Fruit fly (Drosophila melanogaster) whole organism, wandering third instar larva: ENCODE measurements around the gene mab-21.

ENCODE experiments used
- Abd-B ChIP-seq: fragments of >200 bp; optimal IDR thresholded peaks from 2 replicates; lab custom pipeline; 2017; ENCODE audit warnings: missing biosample characterization, missing genetic modification characterization
- CG32264 ChIP-seq: fragments of 200-800 bp; sonication (Bioruptor generic); optimal IDR thresholded peaks from 2 replicates; lab custom pipeline; 2016; ENCODE audit warnings: missing biosample characterization, missing genetic modification characterization
- CG9705 ChIP-seq: fragments of 200-800 bp; sonication (Bioruptor generic); optimal IDR thresholded peaks from 2 replicates; lab custom pipeline; 2018; ENCODE audit warnings: missing biosample characterization, mild to moderate bottlenecking, missing genetic modification characterization
- CrebA ChIP-seq: fragments of 200-800 bp; sonication (Bioruptor generic); optimal IDR thresholded peaks from 2 replicates; lab custom pipeline; 2016; ENCODE audit warnings: missing biosample characterization, mild to moderate bottlenecking, missing genetic modification characterization, borderline replicate concordance
- Dfd ChIP-seq: fragments of >200 bp; optimal IDR thresholded peaks from 2 replicates; lab custom pipeline; 2017; ENCODE audit warnings: missing biosample characterization, missing genetic modification characterization
- Dif ChIP-seq: fragments of 200-275, 200-300 bp; sonication (Bioruptor generic); optimal IDR thresholded peaks from 2 replicates; lab custom pipeline; 2018; ENCODE audit warnings: missing biosample characterization, missing genetic modification characterization; ENCODE audit not compliant: partially characterized antibody
- GATAd ChIP-seq: sonication (Bioruptor generic); optimal IDR thresholded peaks from 2 replicates; lab custom pipeline; 2016; ENCODE audit warnings: missing biosample characterization, missing genetic modification characterization
- HLH106 ChIP-seq: fragments of 200-800 bp; optimal IDR thresholded peaks from 3 replicates; lab custom pipeline; 2019; ENCODE audit warnings: missing biosample characterization, mild to moderate bottlenecking, missing genetic modification characterization, moderate library complexity
- Hnf4 ChIP-seq: fragments of 200-800 bp; sonication (Bioruptor generic); optimal IDR thresholded peaks from 2 replicates; lab custom pipeline; 2016; ENCODE audit warnings: missing biosample characterization, mild to moderate bottlenecking, missing genetic modification characterization
- Hr78 ChIP-seq: fragments of >200 bp; optimal IDR thresholded peaks from 2 replicates; lab custom pipeline; 2017; ENCODE audit warnings: missing biosample characterization, missing genetic modification characterization
- Hr83 ChIP-seq: fragments of 200-300 bp; sonication (Bioruptor generic); optimal IDR thresholded peaks from 2 replicates; lab custom pipeline; 2016; ENCODE audit warnings: missing biosample characterization, mild to moderate bottlenecking, missing genetic modification characterization, moderate library complexity; ENCODE audit not compliant: poor library complexity, severe bottlenecking
- Jra ChIP-seq: sonication (Bioruptor generic); optimal IDR thresholded peaks from 2 replicates; lab custom pipeline; 2016; ENCODE audit warnings: missing biosample characterization, missing genetic modification characterization
- Mio ChIP-seq: sonication (Bioruptor generic); optimal IDR thresholded peaks from 2 replicates; lab custom pipeline; 2016; ENCODE audit warnings: missing biosample characterization, missing genetic modification characterization
- Myc ChIP-seq: fragments of >200 bp; optimal IDR thresholded peaks from 2 replicates; lab custom pipeline; 2017
- N ChIP-seq: fragments of >200 bp; optimal IDR thresholded peaks from 2 replicates; lab custom pipeline; 2018; ENCODE audit warnings: missing biosample characterization, missing external identifiers, missing genetic modification characterization
- OdsH ChIP-seq: fragments of 200-800 bp; sonication (Bioruptor generic); optimal IDR thresholded peaks from 2 replicates; lab custom pipeline; 2016; ENCODE audit warnings: missing biosample characterization, mild to moderate bottlenecking, missing genetic modification characterization
- Rel ChIP-seq, 2 experiments: fragments of 200-800 bp; sonication (Bioruptor generic) in 1 of 2; optimal IDR thresholded peaks; 2 replicates in 1 of 2; 3 replicates in 1 of 2; lab custom pipeline; 2016 to 2019; ENCODE audit warnings: mild to moderate bottlenecking in 2 of 2, missing biosample characterization in 2 of 2, missing genetic modification characterization in 2 of 2, moderate library complexity in 1 of 2
- Sp1 ChIP-seq: fragments of 200-800 bp; sonication (Bioruptor generic); optimal IDR thresholded peaks from 3 replicates; lab custom pipeline; 2019; ENCODE audit warnings: missing biosample characterization, mild to moderate bottlenecking, missing genetic modification characterization, moderate library complexity
- Vsx2 ChIP-seq: fragments of 200-300, 225-300 bp; sonication (Bioruptor generic); optimal IDR thresholded peaks from 2 replicates; lab custom pipeline; 2018; ENCODE audit warnings: missing biosample characterization, missing genetic modification characterization; ENCODE audit not compliant: partially characterized antibody
- br ChIP-seq: fragments of 200-800 bp; sonication (Bioruptor generic); optimal IDR thresholded peaks from 2 replicates; lab custom pipeline; 2016; ENCODE audit warnings: missing biosample characterization, missing genetic modification characterization
- brk ChIP-seq: fragments of 200-800 bp; sonication (Bioruptor generic); optimal IDR thresholded peaks from 2 replicates; lab custom pipeline; 2016; ENCODE audit warnings: missing biosample characterization, mild to moderate bottlenecking, missing genetic modification characterization
- dl ChIP-seq, 2 experiments: fragments of 175-275, 200-275 bp in 1 of 2; fragments of 200-275 bp in 1 of 2; sonication (Bioruptor generic); optimal IDR thresholded peaks; lab custom pipeline; 2018; ENCODE audit warnings: mild to moderate bottlenecking in 2 of 2, missing biosample characterization in 2 of 2, missing genetic modification characterization in 2 of 2, moderate library complexity in 2 of 2; ENCODE audit not compliant: partially characterized antibody in 2 of 2, insufficient read depth in 1 of 2
- dmrt93B ChIP-seq: fragments of 200-800 bp; sonication (Bioruptor generic); optimal IDR thresholded peaks from 2 replicates; lab custom pipeline; 2018; ENCODE audit warnings: missing biosample characterization, mild to moderate bottlenecking, missing genetic modification characterization
- dsf ChIP-seq: sonication (Bioruptor generic); optimal IDR thresholded peaks from 2 replicates; lab custom pipeline; 2016; ENCODE audit warnings: missing biosample characterization, missing genetic modification characterization, borderline replicate concordance
- ey ChIP-seq: fragments of 200-800 bp; sonication (Bioruptor generic); optimal IDR thresholded peaks from 2 replicates; lab custom pipeline; 2016; ENCODE audit warnings: missing biosample characterization, missing genetic modification characterization
- foxo ChIP-seq, 2 experiments: fragments of 200-800 bp; sonication (Bioruptor generic); optimal IDR thresholded peaks; 2 replicates in 1 of 2; 3 replicates in 1 of 2; lab custom pipeline; 2016 to 2017; ENCODE audit warnings: missing biosample characterization in 2 of 2, missing genetic modification characterization in 2 of 2
- fru ChIP-seq: fragments of 200-800 bp; sonication (Bioruptor generic); optimal IDR thresholded peaks from 3 replicates; lab custom pipeline; 2016; ENCODE audit warnings: missing biosample characterization, mild to moderate bottlenecking, missing genetic modification characterization
- h ChIP-seq: fragments of 200-800 bp; sonication (Bioruptor generic); optimal IDR thresholded peaks from 3 replicates; lab custom pipeline; 2016; ENCODE audit warnings: missing biosample characterization, mild to moderate bottlenecking, missing genetic modification characterization
- jim ChIP-seq: fragments of 175-275, 200-325 bp; sonication (Bioruptor generic); optimal IDR thresholded peaks from 2 replicates; lab custom pipeline; 2016; ENCODE audit warnings: missing biosample characterization, mild to moderate bottlenecking, missing genetic modification characterization
- lola ChIP-seq: fragments of >200 bp; optimal IDR thresholded peaks from 2 replicates; lab custom pipeline; 2017; ENCODE audit warnings: missing biosample characterization, missing genetic modification characterization
- pan ChIP-seq: fragments of >200 bp; optimal IDR thresholded peaks from 2 replicates; lab custom pipeline; 2017
- psq ChIP-seq: fragments of 200-800 bp; sonication (Bioruptor generic); optimal IDR thresholded peaks from 3 replicates; lab custom pipeline; 2017; ENCODE audit warnings: missing biosample characterization, mild to moderate bottlenecking, missing genetic modification characterization, moderate library complexity
- rgr ChIP-seq: fragments of 200-800 bp; sonication (Bioruptor generic); optimal IDR thresholded peaks from 3 replicates; lab custom pipeline; 2016; ENCODE audit warnings: missing biosample characterization, mild to moderate bottlenecking, missing genetic modification characterization
- sage ChIP-seq: fragments of 200-800 bp; sonication (Bioruptor generic); optimal IDR thresholded peaks from 2 replicates; lab custom pipeline; 2016; ENCODE audit warnings: missing biosample characterization, mild to moderate bottlenecking, missing genetic modification characterization
- sv ChIP-seq: fragments of 200-800 bp; sonication (Bioruptor generic); optimal IDR thresholded peaks from 3 replicates; lab custom pipeline; 2016; ENCODE audit warnings: missing biosample characterization, missing genetic modification characterization
- tai ChIP-seq: sonication (Bioruptor generic); optimal IDR thresholded peaks from 2 replicates; lab custom pipeline; 2016; ENCODE audit warnings: missing biosample characterization, missing genetic modification characterization
- usp ChIP-seq: fragments of >200 bp; optimal IDR thresholded peaks from 2 replicates; lab custom pipeline; 2017; ENCODE audit warnings: missing biosample characterization, missing genetic modification characterization
- woc ChIP-seq: sonication (Bioruptor generic); optimal IDR thresholded peaks from 2 replicates; lab custom pipeline; 2016; ENCODE audit warnings: missing biosample characterization, mild to moderate bottlenecking, missing genetic modification characterization

mab-21 gene

DNA sequence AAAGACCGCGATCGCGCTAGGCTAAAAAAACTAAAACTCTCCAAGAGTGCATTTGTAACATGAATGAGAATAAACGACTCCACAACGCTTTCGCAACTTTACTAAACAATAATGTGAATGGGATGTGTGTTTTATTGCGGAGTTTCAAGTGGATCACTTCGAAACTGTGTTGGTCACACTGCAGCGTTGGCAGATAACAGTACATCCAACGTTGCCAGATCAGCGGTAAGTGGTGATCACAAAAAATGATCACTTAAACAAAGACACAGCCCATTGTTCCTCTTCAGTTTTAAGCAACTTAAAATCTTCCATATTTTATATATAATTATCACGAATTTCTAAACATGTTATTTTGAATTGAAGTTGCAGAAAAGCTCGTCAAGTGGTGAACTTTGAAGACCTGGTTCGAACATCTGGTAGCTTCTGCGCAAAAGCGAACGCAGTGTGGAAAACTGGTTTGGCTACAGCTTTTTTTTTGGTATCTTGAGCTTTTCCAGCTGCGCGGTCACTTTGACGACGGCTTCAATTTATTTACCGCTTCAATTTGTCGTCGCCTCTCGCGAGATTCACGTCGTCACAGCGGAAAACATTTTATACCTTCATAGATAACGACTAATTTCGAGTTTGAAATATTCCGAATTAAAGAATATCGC is 37.4 kb upstream of the mab-21 start, which contains the start of gene CG5921:
Gene CG5921, plus strand, starts transcription at position 547 of the 653 bp plus-strand sequence.
- TF ChIP-seq rgr (GFP tag; lab: Kevin White, UChicago) (no peak), Rel (GFP tag; optimal IDR thresholded peaks at IDR 0.05; lab: Kevin White, UChicago) (no peak), Rel (tag; optimal IDR thresholded peaks at IDR 0.05; lab: Kevin White, UChicago) (no peak), brk (no peak), fru (GFP tag; lab: Kevin White, UChicago) (no peak), Myc (lab: Kevin White, UChicago) (no peak), dl (GFP tag; optimal IDR thresholded peaks at IDR 0.05; lab: Kevin White, UChicago; ENCODE audit: insufficient read depth in 1 of 2, partially characterized antibody in 2 of 2) (no peak), psq (GFP tag; lab: Kevin White, UChicago) (no peak), dmrt93B (GFP tag; lab: Kevin White, UChicago) (no peak), Hr83 (no peak)

DNA sequence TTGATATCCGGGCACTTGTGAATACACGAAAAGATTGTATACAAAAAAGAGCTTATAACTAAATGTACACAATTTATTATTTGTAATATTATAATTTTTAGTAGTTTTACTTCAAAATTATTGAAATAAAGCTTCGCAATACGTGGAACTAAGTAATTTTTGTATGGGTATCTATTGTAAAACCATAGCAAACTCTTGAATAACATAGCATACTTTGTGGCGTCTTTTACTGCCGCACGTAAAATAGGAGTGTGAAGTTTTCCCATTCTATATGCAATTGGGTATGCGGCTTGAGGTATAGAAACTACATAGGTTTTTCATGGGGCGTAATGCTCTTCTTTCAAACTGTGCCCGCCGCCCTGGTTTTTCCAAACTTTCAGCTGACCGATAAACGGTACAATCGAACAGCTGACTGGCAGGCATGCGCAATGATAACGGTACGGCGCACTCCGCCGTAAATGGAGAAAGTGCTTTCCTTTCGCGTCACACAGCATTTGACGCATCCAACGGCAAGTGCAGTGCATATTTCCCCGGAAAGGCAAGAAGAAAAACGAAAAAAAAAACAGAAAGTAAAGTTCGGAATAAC is 26.5 kb upstream of the mab-21 start, which contains the start of gene CG5937:
Gene CG5937, plus strand, starts transcription at position 575 of the 586 bp plus-strand sequence.
- no peak for TF ChIP-seq br
- peak; percentile 1 for TF ChIP-seq HLH106 (tag; lab: Kevin White, UChicago)

DNA sequence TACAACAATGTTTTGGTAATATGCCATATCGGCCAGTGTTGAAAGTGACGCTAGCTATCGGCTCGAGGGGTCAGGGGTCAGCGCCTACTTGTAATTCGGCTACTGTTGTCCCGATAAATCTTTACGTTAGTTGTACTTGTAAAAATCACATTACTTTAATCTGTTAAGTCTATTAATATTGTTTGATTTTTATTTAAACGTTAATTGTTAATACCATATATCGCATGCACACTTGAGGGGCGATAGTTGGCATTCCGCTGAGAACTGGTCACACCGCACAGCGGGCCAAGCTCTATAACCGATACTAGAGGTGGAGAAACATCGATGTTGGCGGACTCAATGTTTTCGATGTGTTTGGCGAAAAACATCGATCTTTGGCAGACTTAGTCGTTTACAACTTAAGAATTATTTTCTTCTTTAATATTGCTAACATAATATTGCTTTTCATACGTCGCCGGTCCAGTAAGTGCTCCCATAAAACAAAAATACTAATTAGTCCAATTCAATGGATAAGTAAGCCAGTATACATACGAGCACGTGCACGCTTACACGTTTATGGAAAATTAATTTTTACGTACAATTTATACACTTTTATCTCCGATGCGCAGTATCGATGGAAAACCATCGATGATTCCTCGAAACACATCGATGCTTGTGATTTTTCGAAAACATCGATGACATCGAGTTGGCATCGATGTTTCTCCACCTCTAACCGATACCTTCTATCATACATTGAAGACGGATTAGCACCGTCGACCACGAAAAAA is 24.4 kb upstream of the mab-21 start, which contains the start of the genes rux and MCTS1:
Gene rux, minus strand, starts transcription at position 621 of the 767 bp plus-strand sequence.
Gene MCTS1, plus strand, starts transcription at position 713 of the 767 bp plus-strand sequence.
- TF ChIP-seq Mio = no peak
- TF ChIP-seq lola (GFP tag; lab: Kevin White, UChicago) = no peak
- no peak for TF ChIP-seq CrebA (GFP tag; lab: Kevin White, UChicago)
- no peak for TF ChIP-seq sage
- TF ChIP-seq sv (GFP tag; lab: Kevin White, UChicago) = no peak
- TF ChIP-seq pan (lab: Kevin White, UChicago) = no peak
- no peak for TF ChIP-seq Abd-B (GFP tag; lab: Kevin White, UChicago)
- peak; percentile 25 for TF ChIP-seq dmrt93B (GFP tag; lab: Kevin White, UChicago)
- peak; percentile 32 for TF ChIP-seq br
- no peak for TF ChIP-seq Myc (lab: Kevin White, UChicago)
- TF ChIP-seq GATAd (GFP tag; lab: Kevin White, UChicago) = peak; percentile 60
- TF ChIP-seq brk = peak; percentile 52
- peak; percentile 39 for TF ChIP-seq Jra (GFP tag; lab: Kevin White, UChicago)
- no peak for TF ChIP-seq Vsx2 (GFP tag; lab: Kevin White, UChicago)
- no peak for TF ChIP-seq N (GFP tag; lab: Kevin White, UChicago)
- peak; percentile 17 for TF ChIP-seq psq (GFP tag; lab: Kevin White, UChicago)
- TF ChIP-seq dl (GFP tag; optimal IDR thresholded peaks at IDR 0.05; lab: Kevin White, UChicago; ENCODE audit: insufficient read depth in 1 of 2, partially characterized antibody in 2 of 2) = no peak
- TF ChIP-seq woc (GFP tag; lab: Kevin White, UChicago) = peak; percentile 72
- peak; percentile 57 for TF ChIP-seq fru (GFP tag; lab: Kevin White, UChicago)
- TF ChIP-seq ey = peak; percentile 4
- no peak for TF ChIP-seq Rel (GFP tag; optimal IDR thresholded peaks at IDR 0.05; lab: Kevin White, UChicago)
- no peak for TF ChIP-seq Rel (tag; optimal IDR thresholded peaks at IDR 0.05; lab: Kevin White, UChicago)
- peak; percentile 35 for TF ChIP-seq h (GFP tag; lab: Kevin White, UChicago)
- no peak for TF ChIP-seq dsf (GFP tag; lab: Kevin White, UChicago)
- no peak for TF ChIP-seq jim (GFP tag; lab: Kevin White, UChicago)
- peak; percentile 63 for TF ChIP-seq Hr78 (GFP tag; lab: Kevin White, UChicago)
- no peak for TF ChIP-seq CG9705 (GFP tag; lab: Kevin White, UChicago)
- TF ChIP-seq Sp1 (GFP tag; lab: Kevin White, UChicago) = no peak
- no peak for TF ChIP-seq Dif (GFP tag; lab: Kevin White, UChicago)
- TF ChIP-seq usp (GFP tag; lab: Kevin White, UChicago) = no peak
- no peak for TF ChIP-seq Dfd (GFP tag; lab: Kevin White, UChicago)
- peak; percentile 16 for TF ChIP-seq OdsH (GFP tag; lab: Kevin White, UChicago)
- peak in 1 of 2 experiments; percentile 52 for TF ChIP-seq foxo (GFP tag; optimal IDR thresholded peaks at IDR 0.05; lab: Kevin White, UChicago)
- TF ChIP-seq rgr (GFP tag; lab: Kevin White, UChicago) = peak; percentile 26
- TF ChIP-seq CG32264 (GFP tag; lab: Kevin White, UChicago) = no peak
- peak; percentile 54 for TF ChIP-seq tai (GFP tag; lab: Kevin White, UChicago)
- peak; percentile 55 for TF ChIP-seq Hnf4
- peak; percentile 29 for TF ChIP-seq HLH106 (tag; lab: Kevin White, UChicago)
- TF ChIP-seq Hr83 = peak; percentile 60
